Worm (Caenorhabditis elegans) whole organism, mixed stage, embryonic: ENCODE data around the gene F58A4.1.

Source experiments
- M03D4.4 ChIP-seq: sonication (generic microtip); optimal IDR thresholded peaks from 2 replicates; lab custom pipeline; 2017; ENCODE audit warnings: mild to moderate bottlenecking, missing genetic modification characterization, missing compliant biosample characterization
- bed-3 ChIP-seq: fragments of 200-800 bp; sonication (Bioruptor generic); optimal IDR thresholded peaks from 3 replicates; lab custom pipeline; 2018; ENCODE audit warnings: mild to moderate bottlenecking, missing genetic modification characterization, moderate library complexity, missing compliant biosample characterization
- ceh-83 ChIP-seq: fragments of 200-800 bp; sonication (Bioruptor generic); optimal IDR thresholded peaks from 2 replicates; lab custom pipeline; 2018; ENCODE audit warnings: mild to moderate bottlenecking, missing genetic modification characterization, missing compliant biosample characterization
- ces-1 ChIP-seq: fragments of 150-350 bp; optimal IDR thresholded peaks from 2 replicates; lab custom pipeline; 2014; ENCODE audit warnings: missing biosample characterization, missing genetic modification reagents, missing genetic modification characterization
- cnd-1 ChIP-seq: fragments of 200-800 bp; sonication (Bioruptor generic); optimal IDR thresholded peaks from 2 replicates; lab custom pipeline; 2018; ENCODE audit warnings: mild to moderate bottlenecking, missing genetic modification characterization, missing compliant biosample characterization
- elt-1 ChIP-seq: sonication (generic microtip); optimal IDR thresholded peaks from 2 replicates; lab custom pipeline; 2017; ENCODE audit warnings: missing genetic modification characterization, mild to moderate bottlenecking, missing compliant biosample characterization, antibody characterized with exemption, moderate library complexity, borderline replicate concordance; ENCODE audit not compliant: insufficient read depth
- elt-3 ChIP-seq: fragments of 150-350 bp; optimal IDR thresholded peaks from 2 replicates; lab custom pipeline; 2014; ENCODE audit warnings: missing biosample characterization, missing genetic modification characterization
- flh-1 ChIP-seq: fragments of 200-800 bp; sonication (Bioruptor generic); optimal IDR thresholded peaks from 2 replicates; lab custom pipeline; 2018; ENCODE audit warnings: mild to moderate bottlenecking, missing genetic modification characterization, moderate library complexity, missing compliant biosample characterization
- hlh-1 ChIP-seq: fragments of 150-350 bp; optimal IDR thresholded peaks from 2 replicates; lab custom pipeline; 2014; ENCODE audit warnings: missing biosample characterization, missing genetic modification reagents, missing genetic modification characterization
- lin-32 ChIP-seq: fragments of 200-800 bp; sonication (Bioruptor generic); optimal IDR thresholded peaks from 2 replicates; lab custom pipeline; 2018; ENCODE audit warnings: mild to moderate bottlenecking, missing genetic modification characterization, missing compliant biosample characterization
- lsy-2 ChIP-seq: fragments of 150-350 bp; optimal IDR thresholded peaks from 2 replicates; lab custom pipeline; 2014; ENCODE audit warnings: missing biosample characterization, missing genetic modification characterization
- mep-1 ChIP-seq: fragments of 150-350 bp; optimal IDR thresholded peaks from 2 replicates; lab custom pipeline; 2017; ENCODE audit warnings: missing biosample characterization, missing genetic modification reagents, missing genetic modification characterization, inconsistent platforms
- nhr-12 ChIP-seq: fragments of 150-350 bp; optimal IDR thresholded peaks from 2 replicates; lab custom pipeline; 2014; ENCODE audit warnings: missing biosample characterization, missing genetic modification characterization
- nhr-2 ChIP-seq: fragments of 150-350 bp; optimal IDR thresholded peaks from 2 replicates; lab custom pipeline; 2014; ENCODE audit warnings: missing biosample characterization, missing genetic modification characterization
- nhr-237 ChIP-seq: fragments of 150-350 bp; optimal IDR thresholded peaks from 2 replicates; lab custom pipeline; 2014; ENCODE audit warnings: missing biosample characterization, missing genetic modification characterization
- nhr-28 ChIP-seq: fragments of 150-350 bp; optimal IDR thresholded peaks from 2 replicates; lab custom pipeline; 2014; ENCODE audit warnings: missing biosample characterization, missing genetic modification characterization
- nhr-76 ChIP-seq: sonication (generic microtip); optimal IDR thresholded peaks from 2 replicates; lab custom pipeline; 2017; ENCODE audit warnings: missing biosample characterization, missing genetic modification characterization
- pha-4 ChIP-seq: fragments of 150-350 bp; optimal IDR thresholded peaks from 2 replicates; lab custom pipeline; 2018; ENCODE audit warnings: missing biosample characterization, missing genetic modification reagents, missing genetic modification characterization
- sem-2 ChIP-seq: fragments of 200-800 bp; sonication (Bioruptor generic); optimal IDR thresholded peaks from 2 replicates; lab custom pipeline; 2018; ENCODE audit warnings: mild to moderate bottlenecking, missing genetic modification characterization, missing compliant biosample characterization
- sptf-1 ChIP-seq: sonication (generic microtip); optimal IDR thresholded peaks from 2 replicates; lab custom pipeline; 2017; ENCODE audit warnings: mild to moderate bottlenecking, missing genetic modification characterization, moderate library complexity, missing compliant biosample characterization
- unc-120 ChIP-seq: sonication (generic microtip); optimal IDR thresholded peaks from 2 replicates; lab custom pipeline; 2017; ENCODE audit warnings: missing genetic modification characterization, missing compliant biosample characterization; ENCODE audit not compliant: poor library complexity, severe bottlenecking
- unc-39 ChIP-seq: fragments of 150-350 bp; optimal IDR thresholded peaks from 2 replicates; lab custom pipeline; 2014; ENCODE audit warnings: missing biosample characterization, missing genetic modification characterization
- unc-62 ChIP-seq: fragments of 150-350 bp; optimal IDR thresholded peaks from 2 replicates; lab custom pipeline; 2014; ENCODE audit warnings: missing biosample characterization, missing genetic modification reagents, missing genetic modification characterization
- ztf-11 ChIP-seq: fragments of 150-350 bp; optimal IDR thresholded peaks from 2 replicates; lab custom pipeline; 2014; ENCODE audit warnings: missing biosample characterization, missing genetic modification characterization

The F58A4.1 gene

ce11 chrIII:9564410-9564809, 33.9 kb upstream of the F58A4.1 start, which contains the start of gene C48B4.10:
C48B4.10 (minus strand) TSS chrIII:9564510.
- no peak for TF ChIP-seq bed-3 (GFP tag; lab: Kevin White, UChicago)
- TF ChIP-seq ztf-11 (tag; lab: Kevin White, UChicago), result no peak
- TF ChIP-seq cnd-1, result no peak
- TF ChIP-seq unc-120, result no peak
- no peak for TF ChIP-seq ces-1
- TF ChIP-seq nhr-76 (tag; lab: Kevin White, UChicago), result no peak
- no peak for TF ChIP-seq nhr-2

- TF ChIP-seq unc-62 (GFP tag; lab: Kevin White, UChicago) (no peak), unc-120 (no peak), lin-32 (GFP tag; lab: Kevin White, UChicago) (no peak), ceh-83 (no peak), hlh-1 (tag; lab: Kevin White, UChicago) (no peak), lsy-2 (no peak), pha-4 (no peak)
Measured at ce11 chrIII:9565973-9566372, 32.3 kb upstream of the F58A4.1 start, which contains the start of gene C48B4.11. C48B4.11 (minus strand) TSS chrIII:9566115.

- TF ChIP-seq ceh-83, result no peak
Measured at ce11 chrIII:9568451-9568850, 29.8 kb upstream of the F58A4.1 start, which contains the start of gene C48B4.13. C48B4.13 (plus strand) TSS chrIII:9568751.

- no peak for TF ChIP-seq sem-2 (GFP tag; lab: Kevin White, UChicago)
- no peak for TF ChIP-seq unc-39
- no peak for TF ChIP-seq M03D4.4 (tag; lab: Kevin White, UChicago)
Measured at ce11 chrIII:9570869-9571268, 27.4 kb upstream of the F58A4.1 start.

ce11 chrIII:9580039-9580891, 18.0 kb upstream of the F58A4.1 start, which contains the start of gene ced-7:
ced-7 (minus strand) TSS chrIII:9580089.
- peak; percentile 35 for TF ChIP-seq mep-1 (tag; lab: Kevin White, UChicago)
- TF ChIP-seq flh-1 (GFP tag; lab: Kevin White, UChicago), result no peak
- peak; percentile 11 for TF ChIP-seq ces-1

ce11 chrIII:9582240-9582639, 16.0 kb upstream of the F58A4.1 start, which contains the start of gene C48B4.3:
C48B4.3 (minus strand) TSS chrIII:9582388.
- no peak for TF ChIP-seq sem-2 (GFP tag; lab: Kevin White, UChicago)
- TF ChIP-seq sptf-1 (tag; lab: Kevin White, UChicago), result no peak
- TF ChIP-seq lin-32 (GFP tag; lab: Kevin White, UChicago), result no peak
- no peak for TF ChIP-seq ceh-83
- no peak for TF ChIP-seq nhr-237 (tag; lab: Kevin White, UChicago)
- no peak for TF ChIP-seq elt-1
- TF ChIP-seq unc-120, result no peak
- no peak for TF ChIP-seq elt-3 (tag; lab: Kevin White, UChicago)

ce11 chrIII:9583224-9583623, 15.0 kb upstream of the F58A4.1 start:
- TF ChIP-seq nhr-12 (tag; lab: Kevin White, UChicago), result no peak
- peak; percentile 89 for TF ChIP-seq ces-1

- no peak for TF ChIP-seq flh-1 (GFP tag; lab: Kevin White, UChicago)
- TF ChIP-seq bed-3 (GFP tag; lab: Kevin White, UChicago), result no peak
- peak; percentile 98 for TF ChIP-seq ces-1
Measured at ce11 chrIII:9585314-9585713, 13.0 kb upstream of the F58A4.1 start.

- TF ChIP-seq nhr-28 (tag; lab: Kevin White, UChicago), result no peak
- no peak for TF ChIP-seq flh-1 (GFP tag; lab: Kevin White, UChicago)
- no peak for TF ChIP-seq unc-62 (GFP tag; lab: Kevin White, UChicago)
- TF ChIP-seq, all 35 proteins: peak for 0
Measured at ce11 chrIII:9590212-9590611, 8.1 kb upstream of the F58A4.1 start.
